Fruit fly (Drosophila melanogaster): ENCODE results near the gene CG1958.

- TF ChIP-seq lab (GFP tag; optimal IDR thresholded peaks at IDR 0.05) (no peak), fd64A (GFP tag; optimal IDR thresholded peaks at IDR 0.05) (no peak), CG9817 (tag; optimal IDR thresholded peaks at IDR 0.05) (peak; percentile 11), wdn (GFP tag; IDR thresholded peaks at IDR 0.05) (no peak), CG10274 (GFP tag; optimal IDR thresholded peaks at IDR 0.05) (no peak), trh (GFP tag; optimal IDR thresholded peaks at IDR 0.05) (no peak), Sox102F (GFP tag; optimal IDR thresholded peaks at IDR 0.05) (peak; percentile 27), NfI (GFP tag; optimal IDR thresholded peaks at IDR 0.05) (no peak)
Observed at dm6 chrX:7300356-7300721, 33.6 kb downstream of the CG1958 start.

Measured in whole organism, embryonic.